Worm (Caenorhabditis elegans) whole organism, L3 larva: ENCODE measurements around the gene T28A11.4.

Experiments
- aly-2 ChIP-seq: fragments of 150-350 bp; optimal IDR thresholded peaks from 2 replicates; lab custom pipeline; 2014; ENCODE audit warnings: missing biosample characterization, missing genetic modification characterization
- nhr-23 ChIP-seq: fragments of 150-350 bp; optimal IDR thresholded peaks from 2 replicates; lab custom pipeline; 2014; ENCODE audit warnings: missing biosample characterization, missing genetic modification reagents, missing genetic modification characterization
- unc-62 ChIP-seq: fragments of 150-350 bp; sonication (generic microtip); optimal IDR thresholded peaks from 4 replicates; lab custom pipeline; 2014; ENCODE audit warnings: missing biosample characterization, missing genetic modification reagents, missing genetic modification characterization

DNA sequence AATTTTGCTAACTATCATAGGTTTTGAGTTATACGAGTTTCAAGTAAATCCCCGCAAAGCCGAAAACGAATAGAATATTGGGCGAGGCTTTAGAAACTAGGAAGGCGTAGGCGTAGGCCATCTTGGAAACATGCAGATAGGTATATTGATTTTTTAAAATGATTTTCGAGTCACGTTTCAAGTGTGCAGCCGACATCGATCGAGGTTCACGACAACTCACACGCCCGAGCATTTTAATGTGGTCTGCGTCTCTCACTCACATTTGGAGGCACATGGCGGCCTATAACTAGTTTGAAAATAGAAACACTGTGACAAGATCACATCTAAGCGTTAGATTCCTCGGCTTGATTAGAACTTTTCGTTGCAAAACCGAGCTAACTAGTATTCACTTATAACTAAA is 46.5 kb upstream of the T28A11.4 start, which contains the start of gene K08D9.2:
- TF ChIP-seq nhr-23 (tag; lab: Kevin White, UChicago) (no peak), aly-2 (no peak), unc-62 (GFP tag; lab: Kevin White, UChicago) (no peak)
